Fruit fly (Drosophila melanogaster) whole organism, wandering third instar larva: ENCODE measurements around the gene CG7806.

ENCODE experiments used
- Dfd ChIP-seq: fragments of >200 bp; optimal IDR thresholded peaks from 2 replicates; lab custom pipeline; 2017; ENCODE audit warnings: missing biosample characterization, missing genetic modification characterization
- HLH106 ChIP-seq: fragments of 200-800 bp; optimal IDR thresholded peaks from 3 replicates; lab custom pipeline; 2019; ENCODE audit warnings: missing biosample characterization, mild to moderate bottlenecking, missing genetic modification characterization, moderate library complexity
- Rel ChIP-seq, 2 experiments: fragments of 200-800 bp; sonication (Bioruptor generic) in 1 of 2; optimal IDR thresholded peaks; 2 replicates in 1 of 2; 3 replicates in 1 of 2; lab custom pipeline; 2016 to 2019; ENCODE audit warnings: mild to moderate bottlenecking in 2 of 2, missing biosample characterization in 2 of 2, missing genetic modification characterization in 2 of 2, moderate library complexity in 1 of 2
- lola ChIP-seq: fragments of >200 bp; optimal IDR thresholded peaks from 2 replicates; lab custom pipeline; 2017; ENCODE audit warnings: missing biosample characterization, missing genetic modification characterization

- TF ChIP-seq lola (GFP tag; lab: Kevin White, UChicago) (no peak), Rel (GFP tag; optimal IDR thresholded peaks at IDR 0.05; lab: Kevin White, UChicago) (no peak), Rel (tag; optimal IDR thresholded peaks at IDR 0.05; lab: Kevin White, UChicago) (no peak), HLH106 (tag; lab: Kevin White, UChicago) (no peak), Dfd (GFP tag; lab: Kevin White, UChicago) (no peak)
Measured at dm6 chr2L:8288087-8288486, 23.1 kb upstream of the CG7806 start.
